Worm (Caenorhabditis elegans) whole organism, L4 larva: ENCODE results near the gene rnr-1.

Experiments used
- F10B5.3 ChIP-seq: sonication (generic microtip); optimal IDR thresholded peaks from 2 replicates; lab custom pipeline; 2016; ENCODE audit warnings: mild to moderate bottlenecking, missing genetic modification characterization, missing compliant biosample characterization
- F49E8.2 ChIP-seq: sonication (generic microtip); optimal IDR thresholded peaks from 2 replicates; lab custom pipeline; 2016; ENCODE audit warnings: missing compliant biosample characterization, mild to moderate bottlenecking, missing genetic modification characterization, borderline replicate concordance
- Y48G9A.11 ChIP-seq: fragments of 200-800 bp; sonication (Bioruptor generic); IDR thresholded peaks from 2 replicates; pipeline ENCODE4 v1.3.6; 2022; ENCODE audit warnings: missing genetic modification reagents, missing genetic modification characterization, missing compliant biosample characterization
- aha-1 ChIP-seq: fragments of 150-350 bp; peaks from one replicate; lab custom pipeline; 2014; ENCODE audit warnings: missing biosample characterization, missing genetic modification characterization
- ama-1 ChIP-seq: fragments of 150-350 bp; optimal IDR thresholded peaks from 2 replicates; lab custom pipeline; 2014; ENCODE audit warnings: inconsistent platforms, mixed read lengths
- attf-4 ChIP-seq: sonication (generic microtip); optimal IDR thresholded peaks from 3 replicates; lab custom pipeline; 2017; ENCODE audit warnings: missing biosample characterization, missing genetic modification characterization
- ceh-28 ChIP-seq: fragments of 150-350 bp; optimal IDR thresholded peaks from 2 replicates; lab custom pipeline; 2014; ENCODE audit warnings: missing biosample characterization, missing genetic modification reagents, missing genetic modification characterization
- ceh-32 ChIP-seq: sonication (generic microtip); optimal IDR thresholded peaks from 2 replicates; lab custom pipeline; 2016; ENCODE audit warnings: mild to moderate bottlenecking, missing genetic modification characterization, missing compliant biosample characterization; ENCODE audit not compliant: poor library complexity
- cey-2 ChIP-seq: sonication (generic microtip); optimal IDR thresholded peaks from 3 replicates; lab custom pipeline; 2017; ENCODE audit warnings: missing genetic modification characterization, mild to moderate bottlenecking, missing compliant biosample characterization, antibody characterized with exemption, borderline replicate concordance; ENCODE audit not compliant: insufficient read depth
- daf-8 ChIP-seq: fragments of 200-800 bp; sonication (Bioruptor generic); IDR thresholded peaks from 2 replicates; pipeline ENCODE4 v1.3.6; 2022; ENCODE audit warnings: missing genetic modification characterization, missing compliant biosample characterization
- dpl-1 ChIP-seq: fragments of 150-350 bp; optimal IDR thresholded peaks from 2 replicates; lab custom pipeline; 2014; ENCODE audit warnings: missing biosample characterization, missing genetic modification reagents, missing genetic modification characterization
- duxl-1 ChIP-seq: sonication (generic microtip); optimal IDR thresholded peaks from 2 replicates; lab custom pipeline; 2016; ENCODE audit warnings: mild to moderate bottlenecking, missing genetic modification characterization, moderate library complexity, missing compliant biosample characterization; ENCODE audit not compliant: poor library complexity
- dve-1 ChIP-seq: sonication (generic microtip); optimal IDR thresholded peaks from 2 replicates; lab custom pipeline; 2017; ENCODE audit warnings: antibody characterized with exemption, mild to moderate bottlenecking, missing genetic modification characterization, missing compliant biosample characterization; ENCODE audit not compliant: insufficient read depth
- hmg-1.1 ChIP-seq: fragments of 200-800 bp; sonication (Bioruptor generic); IDR thresholded peaks from 2 replicates; pipeline ENCODE4 v1.3.6; 2022; ENCODE audit warnings: missing genetic modification reagents, missing genetic modification characterization, missing compliant biosample characterization
- jun-1 ChIP-seq: fragments of 150-350 bp; optimal IDR thresholded peaks from 2 replicates; lab custom pipeline; 2014; ENCODE audit warnings: missing biosample characterization, missing genetic modification reagents, missing genetic modification characterization
- lim-7 ChIP-seq: fragments of 200-800 bp; sonication (Bioruptor generic); IDR thresholded peaks from 2 replicates; pipeline ENCODE4 v1.3.6; 2022; ENCODE audit warnings: missing genetic modification characterization, missing compliant biosample characterization
- lin-1 ChIP-seq: fragments of 200-800 bp; sonication (Bioruptor generic); IDR thresholded peaks from 2 replicates; pipeline ENCODE4 v1.3.6; 2022; ENCODE audit warnings: missing genetic modification reagents, missing genetic modification characterization, missing compliant biosample characterization
- lin-39 ChIP-seq: fragments of 150-350 bp; optimal IDR thresholded peaks from 2 replicates; lab custom pipeline; 2014; ENCODE audit warnings: missing biosample characterization, missing genetic modification reagents, missing genetic modification characterization
- lsy-2 ChIP-seq, 2 experiments: fragments of 150-350 bp in 1 of 2; sonication (generic microtip) in 1 of 2; optimal IDR thresholded peaks; 2 replicates each; lab custom pipeline; 2014 to 2017; ENCODE audit warnings: missing biosample characterization in 2 of 2, missing genetic modification characterization in 2 of 2
- madf-5 ChIP-seq, 2 experiments: fragments of 200-800 bp; sonication (Bioruptor generic); IDR thresholded peaks; 2 replicates each; pipeline ENCODE4 v1.3.6; 2022; ENCODE audit warnings: missing compliant biosample characterization in 2 of 2, missing genetic modification characterization in 2 of 2
- madf-9 ChIP-seq: fragments of 200-800 bp; sonication (Bioruptor generic); conservative IDR thresholded peaks from 2 replicates; pipeline ENCODE4 v1.3.6; 2022; ENCODE audit warnings: missing genetic modification reagents, missing genetic modification characterization, missing compliant biosample characterization
- mes-2 ChIP-seq: sonication (generic microtip); optimal IDR thresholded peaks from 2 replicates; lab custom pipeline; 2016; ENCODE audit warnings: missing genotype, mild to moderate bottlenecking, missing genetic modification characterization, missing compliant biosample characterization; ENCODE audit not compliant: poor library complexity, severe bottlenecking
- mxl-3 ChIP-seq: fragments of 200-800 bp; sonication (Bioruptor generic); optimal IDR thresholded peaks from 2 replicates; lab custom pipeline; 2018; ENCODE audit warnings: mild to moderate bottlenecking, missing genetic modification characterization, missing compliant biosample characterization
- nhr-10 ChIP-seq: fragments of 150-350 bp; optimal IDR thresholded peaks from 2 replicates; lab custom pipeline; 2014; ENCODE audit warnings: missing biosample characterization, missing genetic modification characterization
- nhr-25 ChIP-seq: sonication (generic microtip); optimal IDR thresholded peaks from 2 replicates; lab custom pipeline; 2017; ENCODE audit warnings: missing genetic modification characterization, mild to moderate bottlenecking, missing compliant biosample characterization, antibody characterized with exemption, moderate library complexity, borderline replicate concordance; ENCODE audit not compliant: insufficient read depth
- nhr-42 ChIP-seq: fragments of 200-800 bp; sonication (Bioruptor generic); IDR thresholded peaks from 2 replicates; pipeline ENCODE4 v1.3.6; 2022; ENCODE audit warnings: missing genetic modification characterization, missing compliant biosample characterization
- nhr-48 ChIP-seq: sonication (generic microtip); optimal IDR thresholded peaks from 2 replicates; lab custom pipeline; 2016; ENCODE audit warnings: mild to moderate bottlenecking, missing genetic modification characterization, missing compliant biosample characterization
- nhr-76 ChIP-seq: fragments of 150-350 bp; optimal IDR thresholded peaks from 2 replicates; lab custom pipeline; 2014; ENCODE audit warnings: missing biosample characterization, missing genetic modification characterization
- nhr-77 ChIP-seq: fragments of 150-350 bp; optimal IDR thresholded peaks from 2 replicates; lab custom pipeline; 2014; ENCODE audit warnings: missing biosample characterization, missing genetic modification characterization
- saeg-2 ChIP-seq: fragments of 200-800 bp; sonication (Bioruptor generic); IDR thresholded peaks from 2 replicates; pipeline ENCODE4 v1.3.6; 2022; ENCODE audit warnings: missing genetic modification reagents, missing genetic modification characterization, missing compliant biosample characterization
- set-16 ChIP-seq: fragments of 200-800 bp; sonication (Bioruptor generic); IDR thresholded peaks from 2 replicates; pipeline ENCODE4 v1.3.6; 2022; ENCODE audit warnings: missing genetic modification reagents, missing genetic modification characterization, missing compliant biosample characterization
- snpc-1.2 ChIP-seq: fragments of 200-800 bp; sonication (Bioruptor generic); IDR thresholded peaks from 2 replicates; pipeline ENCODE4 v1.3.6; 2022; ENCODE audit warnings: missing genetic modification reagents, missing genetic modification characterization, missing compliant biosample characterization
- unc-39 ChIP-seq: sonication (generic microtip); optimal IDR thresholded peaks from 2 replicates; lab custom pipeline; 2017; ENCODE audit warnings: missing biosample characterization, missing genetic modification characterization
- unc-62 ChIP-seq, 3 experiments: fragments of 150-350 bp in 1 of 3; sonication (generic microtip); optimal IDR thresholded peaks in 2 of 3; peaks in 1 of 3; 1 replicate in 1 of 3; 2 replicates in 2 of 3; lab custom pipeline; 2014 to 2017; ENCODE audit warnings: missing biosample characterization in 3 of 3, missing genetic modification characterization in 3 of 3, missing genetic modification reagents in 3 of 3, missing genotype in 1 of 3
- zip-11 ChIP-seq: fragments of 200-800 bp; sonication (Bioruptor generic); IDR thresholded peaks from 2 replicates; pipeline ENCODE4 v1.3.6; 2022; ENCODE audit warnings: missing genetic modification characterization, missing compliant biosample characterization

The rnr-1 gene

DNA sequence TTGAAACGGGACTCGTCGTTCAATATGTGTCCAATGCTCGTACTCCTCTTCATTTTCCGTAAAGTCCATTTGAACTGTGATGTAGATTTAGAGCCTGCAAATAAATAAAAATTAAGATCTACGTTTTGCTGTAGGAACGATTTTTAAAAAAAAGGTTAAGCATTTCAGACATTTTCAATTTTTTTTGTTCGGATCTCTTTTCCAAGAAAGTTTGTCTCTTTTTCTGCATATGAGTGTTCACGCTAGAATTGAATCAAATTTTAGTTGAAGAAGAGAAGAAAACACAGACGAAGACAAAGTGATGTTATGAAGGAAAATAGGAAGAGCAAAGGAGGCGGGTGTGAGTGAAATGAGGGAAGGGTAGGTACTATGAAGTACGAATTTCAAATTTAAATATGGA lies 13.2 kb downstream of the rnr-1 start, which contains the start of gene npr-29:
TSS of gene npr-29 (minus strand) at position 101 of the 400 bp plus-strand sequence.
- TF ChIP-seq mxl-3 (no peak), set-16 (GFP tag; lab: Robert Waterston, UW) (no peak), nhr-48 (tag; lab: Kevin White, UChicago) (no peak), cey-2 (no peak), nhr-77 (no peak), aha-1 (tag; lab: Kevin White, UChicago) (no peak), Y48G9A.11 (GFP tag; lab: Robert Waterston, UW) (no peak), nhr-25 (tag; lab: Kevin White, UChicago) (no peak), nhr-76 (tag; lab: Kevin White, UChicago) (no peak), ceh-28 (no peak), lin-1 (no peak), F49E8.2 (tag; lab: Kevin White, UChicago) (no peak), lsy-2 (tag; optimal IDR thresholded peaks at IDR 0.05; lab: Kevin White, UChicago) (no peak), snpc-1.2 (GFP tag; lab: Robert Waterston, UW) (no peak), madf-5 (GFP tag; IDR thresholded peaks at IDR 0.05; lab: Robert Waterston, UW) (no peak), F10B5.3 (no peak), zip-11 (GFP tag; lab: Robert Waterston, UW) (no peak), ama-1 (no peak)
- TF ChIP-seq, all 104 proteins: peak for 0

DNA sequence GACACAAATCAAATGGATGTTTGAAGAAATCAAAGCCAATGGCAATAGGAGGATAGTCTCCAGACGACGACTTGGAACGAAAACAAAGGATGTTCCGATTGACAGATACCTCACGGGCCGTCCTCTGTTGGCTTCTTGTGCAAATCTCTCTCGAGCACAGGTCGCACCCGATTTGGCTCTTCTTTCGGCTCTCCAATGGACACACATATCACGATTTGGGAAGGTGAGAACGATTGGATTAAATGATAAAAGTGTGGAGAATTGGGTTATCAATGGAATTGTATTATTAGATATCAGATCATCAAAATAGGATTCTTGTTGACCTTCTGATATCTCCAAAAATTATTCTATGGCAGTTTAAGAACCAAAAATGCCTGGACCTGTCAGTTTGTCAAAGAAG lies 22.4 kb downstream of the rnr-1 start, which contains the start of gene ZC84.1:
TSS of gene ZC84.1 (minus strand) at position 101 of the 400 bp plus-strand sequence.
- TF ChIP-seq daf-8 (GFP tag; lab: Robert Waterston, UW) (no peak), F10B5.3 (no peak), unc-39 (no peak), nhr-10 (tag; lab: Kevin White, UChicago) (no peak)

DNA sequence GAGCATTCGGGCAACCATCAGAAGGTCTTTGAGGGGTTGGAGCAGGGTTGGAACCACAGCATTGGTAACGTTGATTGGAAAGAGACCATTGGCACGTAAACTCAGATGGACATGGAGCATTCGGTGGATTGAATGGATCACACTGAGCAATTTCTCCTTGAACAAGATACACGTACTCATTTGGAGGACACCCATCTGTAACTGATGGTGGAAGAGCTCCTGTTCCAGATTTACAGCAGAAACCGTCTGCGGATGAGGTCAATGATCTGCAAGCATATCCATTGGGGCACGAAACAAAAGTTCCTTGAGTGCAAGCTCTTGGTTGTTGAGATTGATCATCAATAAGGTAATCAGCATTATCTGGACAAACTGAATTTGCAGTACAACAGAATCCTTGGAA lies 26.6 kb downstream of the rnr-1 start:
- TF ChIP-seq ceh-32 (no peak), nhr-42 (GFP tag; lab: Robert Waterston, UW) (no peak), unc-62 (GFP tag; optimal IDR thresholded peaks at IDR 0.05 in 1 of 2; lab: Kevin White, UChicago) (peak in 1 of 2 experiments; percentile 92), unc-62 (tag; optimal IDR thresholded peaks at IDR 0.05; lab: Kevin White, UChicago) (no peak), duxl-1 (no peak), F49E8.2 (tag; lab: Kevin White, UChicago) (no peak), nhr-10 (tag; lab: Kevin White, UChicago) (no peak), hmg-1.1 (GFP tag; lab: Robert Waterston, UW) (no peak), mxl-3 (no peak)

DNA sequence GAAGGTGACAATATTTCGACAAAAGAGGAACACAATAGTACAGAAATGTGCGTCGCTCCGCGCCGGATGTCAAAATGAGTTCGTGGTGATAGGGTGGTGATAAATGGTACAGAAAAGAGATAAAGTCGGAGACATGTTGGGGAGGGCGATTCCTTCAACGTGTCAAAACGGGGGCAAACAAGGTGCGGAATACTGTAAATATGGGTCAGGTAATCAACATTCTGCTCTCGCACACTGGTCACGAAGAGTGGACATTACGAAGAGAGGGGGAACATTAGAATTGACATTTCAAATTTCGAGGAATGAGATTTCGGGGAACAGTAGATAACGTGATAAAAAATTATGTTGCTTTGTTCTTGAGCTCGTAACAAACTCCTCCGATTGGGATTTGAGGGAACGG lies 29.0 kb downstream of the rnr-1 start, which contains the start of gene ZC84.6:
TSS of gene ZC84.6 (minus strand) at position 101 of the 400 bp plus-strand sequence.
- TF ChIP-seq lim-7 (no peak), madf-9 (no peak), unc-39 (no peak), nhr-76 (tag; lab: Kevin White, UChicago) (no peak), jun-1 (tag; lab: Kevin White, UChicago) (no peak), lin-39 (no peak)

DNA sequence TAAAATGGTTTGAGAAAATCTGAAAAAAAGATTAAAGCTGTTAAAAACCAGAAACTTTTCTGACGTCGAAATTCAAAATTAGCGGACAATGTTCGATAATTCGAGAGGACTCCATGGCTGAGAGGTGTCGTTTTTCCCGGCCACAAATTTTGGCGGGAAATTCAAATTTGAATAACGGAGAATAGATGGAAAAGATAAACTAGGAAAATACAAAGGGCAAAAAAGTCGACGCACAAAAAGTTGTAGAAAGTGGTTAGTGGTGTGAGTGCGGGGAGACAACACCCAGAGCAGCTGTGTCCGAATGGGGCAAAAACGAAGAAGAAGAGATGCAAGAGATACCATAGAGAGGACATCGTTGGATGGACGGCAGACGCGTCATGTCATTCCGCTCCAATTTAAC lies 37.5 kb downstream of the rnr-1 start, which contains the start of gene cls-3:
TSS of gene cls-3 (minus strand) at position 19 of the 400 bp plus-strand sequence.
- TF ChIP-seq mes-2 (tag; lab: Kevin White, UChicago) (peak; percentile 88), attf-4 (tag; lab: Kevin White, UChicago) (no peak), saeg-2 (no peak), dve-1 (tag; lab: Kevin White, UChicago) (no peak), dpl-1 (GFP tag; lab: Kevin White, UChicago) (peak; percentile 90)
